Worm (Caenorhabditis elegans) whole organism, young adult: ENCODE results near the gene F07C4.10.

Source experiments
- B0336.3 ChIP-seq: fragments of 200-800 bp; sonication (Bioruptor generic); IDR thresholded peaks from 2 replicates; pipeline ENCODE4 v1.3.6; 2022; ENCODE audit warnings: missing genetic modification characterization, missing compliant biosample characterization
- F10E7.11 ChIP-seq: sonication (generic microtip); optimal IDR thresholded peaks from 2 replicates; lab custom pipeline; 2017; ENCODE audit warnings: mild to moderate bottlenecking, missing genetic modification characterization, moderate library complexity, missing compliant biosample characterization
- F22D6.2 ChIP-seq: sonication (generic microtip); optimal IDR thresholded peaks from 2 replicates; lab custom pipeline; 2016; ENCODE audit warnings: mild to moderate bottlenecking, missing genetic modification characterization, missing compliant biosample characterization
- F23B12.7 ChIP-seq: sonication (generic microtip); optimal IDR thresholded peaks from 2 replicates; lab custom pipeline; 2017; ENCODE audit warnings: missing genetic modification characterization, mild to moderate bottlenecking, missing compliant biosample characterization, antibody characterized with exemption, moderate library complexity; ENCODE audit not compliant: insufficient read depth
- F49E8.2 ChIP-seq: sonication (generic microtip); optimal IDR thresholded peaks from 3 replicates; lab custom pipeline; 2017; ENCODE audit warnings: missing genetic modification characterization, mild to moderate bottlenecking, missing compliant biosample characterization, antibody characterized with exemption, moderate library complexity; ENCODE audit not compliant: insufficient read depth
- F55B11.4 ChIP-seq: sonication (generic microtip); optimal IDR thresholded peaks from 2 replicates; lab custom pipeline; 2016; ENCODE audit warnings: missing compliant biosample characterization, missing genetic modification characterization, borderline replicate concordance; ENCODE audit not compliant: insufficient read depth
- F57C9.4 ChIP-seq: sonication (generic microtip); optimal IDR thresholded peaks from 2 replicates; lab custom pipeline; 2017; ENCODE audit warnings: mild to moderate bottlenecking, missing genetic modification characterization, missing compliant biosample characterization
- K11D2.4 ChIP-seq: fragments of 200-800 bp; sonication (Bioruptor generic); IDR thresholded peaks from 2 replicates; pipeline ENCODE4 v1.3.6; 2022; ENCODE audit warnings: missing genetic modification reagents, missing genetic modification characterization, missing compliant biosample characterization
- atf-7 ChIP-seq: sonication (generic microtip); optimal IDR thresholded peaks from 2 replicates; lab custom pipeline; 2017; ENCODE audit warnings: mild to moderate bottlenecking, missing genetic modification characterization, missing compliant biosample characterization
- attf-3 ChIP-seq: fragments of 200-800 bp; sonication (Bioruptor generic); conservative IDR thresholded peaks from 2 replicates; pipeline ENCODE4 v1.3.6; 2022; ENCODE audit warnings: missing genetic modification reagents, missing genetic modification characterization, missing compliant biosample characterization
- attf-6 ChIP-seq: fragments of 200-800 bp; sonication (Bioruptor generic); IDR thresholded peaks from 2 replicates; pipeline ENCODE4 v1.3.6; 2022; ENCODE audit warnings: missing genetic modification reagents, missing genetic modification characterization, missing compliant biosample characterization
- cebp-1 ChIP-seq, 2 experiments: fragments of 200-800 bp in 1 of 2; sonication (Bioruptor generic) in 1 of 2; sonication (generic microtip) in 1 of 2; IDR thresholded peaks in 1 of 2; optimal IDR thresholded peaks in 1 of 2; 2 replicates each; pipeline versions ENCODE4 v1.3.6 to Lab custom; 2017 to 2022; ENCODE audit warnings: missing compliant biosample characterization in 2 of 2, missing genetic modification characterization in 2 of 2, mild to moderate bottlenecking in 1 of 2, missing genetic modification reagents in 1 of 2, moderate library complexity in 1 of 2
- die-1 ChIP-seq: sonication (generic microtip); optimal IDR thresholded peaks from 2 replicates; lab custom pipeline; 2016; ENCODE audit warnings: missing genotype, mild to moderate bottlenecking, missing genetic modification characterization, missing compliant biosample characterization
- efl-1 ChIP-seq: fragments of 150-350 bp; optimal IDR thresholded peaks from 2 replicates; lab custom pipeline; 2014; ENCODE audit warnings: missing biosample characterization, missing genetic modification reagents, missing genetic modification characterization
- egl-44 ChIP-seq: fragments of 200-800 bp; sonication (Bioruptor generic); IDR thresholded peaks from 2 replicates; pipeline ENCODE4 v1.3.6; 2022; ENCODE audit warnings: missing genetic modification reagents, missing genetic modification characterization, missing compliant biosample characterization
- ekl-4 ChIP-seq: fragments of 200-800 bp; sonication (Bioruptor generic); IDR thresholded peaks from 2 replicates; pipeline ENCODE4 v1.3.6; 2022; ENCODE audit warnings: missing genetic modification reagents, missing genetic modification characterization, missing compliant biosample characterization
- ets-4 ChIP-seq: fragments of 200-800 bp; sonication (Bioruptor generic); optimal IDR thresholded peaks from 2 replicates; lab custom pipeline; 2018; ENCODE audit warnings: mild to moderate bottlenecking, missing genetic modification characterization, missing compliant biosample characterization
- hlh-12 ChIP-seq: sonication (generic microtip); optimal IDR thresholded peaks from 2 replicates; lab custom pipeline; 2016; ENCODE audit warnings: missing genetic modification characterization, missing compliant biosample characterization
- lin-26 ChIP-seq: fragments of 200-800 bp; sonication (Bioruptor generic); IDR thresholded peaks from 2 replicates; pipeline ENCODE4 v1.3.6; 2022; ENCODE audit warnings: missing genetic modification reagents, missing genetic modification characterization, missing compliant biosample characterization
- lsy-27 ChIP-seq: sonication (generic microtip); optimal IDR thresholded peaks from 2 replicates; lab custom pipeline; 2017; ENCODE audit warnings: missing genetic modification characterization, mild to moderate bottlenecking, missing compliant biosample characterization, antibody characterized with exemption, missing genotype, borderline replicate concordance; ENCODE audit not compliant: insufficient read depth
- madf-8 ChIP-seq: fragments of 200-800 bp; sonication (Bioruptor generic); conservative IDR thresholded peaks from 2 replicates; pipeline ENCODE4 v1.3.6; 2022; ENCODE audit warnings: missing genetic modification reagents, missing genetic modification characterization, missing compliant biosample characterization
- nfyb-1 ChIP-seq: fragments of 200-800 bp; sonication (Bioruptor generic); IDR thresholded peaks from 2 replicates; pipeline ENCODE4 v1.3.6; 2022; ENCODE audit warnings: missing genetic modification reagents, missing genetic modification characterization, missing compliant biosample characterization
- nhr-120 ChIP-seq: fragments of 200-800 bp; sonication (Bioruptor generic); IDR thresholded peaks from 2 replicates; pipeline ENCODE4 v1.3.6; 2022; ENCODE audit warnings: missing genetic modification characterization, missing compliant biosample characterization
- repo-1 ChIP-seq: sonication (generic microtip); optimal IDR thresholded peaks from 2 replicates; lab custom pipeline; 2017; ENCODE audit warnings: mild to moderate bottlenecking, missing genetic modification characterization, missing compliant biosample characterization
- rpc-1 ChIP-seq, 2 experiments: fragments of 150-350 bp in 1 of 2; sonication (generic microtip) in 1 of 2; optimal IDR thresholded peaks; 2 replicates each; lab custom pipeline; 2014 to 2018; ENCODE audit warnings: missing biosample characterization in 1 of 2, missing genetic modification characterization in 1 of 2, missing genetic modification reagents in 1 of 2, missing genotype in 1 of 2
- sea-2 ChIP-seq: fragments of 200-800 bp; sonication (Bioruptor generic); IDR thresholded peaks from 2 replicates; pipeline ENCODE4 v1.3.6; 2022; ENCODE audit warnings: missing genetic modification characterization, missing compliant biosample characterization
- snpc-4 ChIP-seq, 5 experiments: fragments of 150-350 bp in 1 of 5; sonication (generic microtip) in 4 of 5; optimal IDR thresholded peaks; 2 replicates each; lab custom pipeline; 2014 to 2018; ENCODE audit warnings: missing genetic modification characterization in 5 of 5, missing biosample characterization in 3 of 5, antibody characterized with exemption in 2 of 5, mild to moderate bottlenecking in 2 of 5, missing compliant biosample characterization in 2 of 5, missing genotype in 2 of 5, moderate library complexity in 2 of 5, missing genetic modification reagents in 1 of 5
- somi-1 ChIP-seq: fragments of 200-800 bp; sonication (Bioruptor generic); optimal IDR thresholded peaks from 2 replicates; lab custom pipeline; 2018; ENCODE audit warnings: mild to moderate bottlenecking, missing genetic modification characterization, missing compliant biosample characterization
- sptf-2 ChIP-seq: fragments of 200-800 bp; sonication (Bioruptor generic); optimal IDR thresholded peaks from 2 replicates; lab custom pipeline; 2018; ENCODE audit warnings: mild to moderate bottlenecking, missing genetic modification characterization, missing compliant biosample characterization
- zfh-2 ChIP-seq: fragments of 200-800 bp; sonication (Bioruptor generic); conservative IDR thresholded peaks from 2 replicates; pipeline ENCODE4 v1.3.6; 2022; ENCODE audit warnings: missing genetic modification reagents, missing genetic modification characterization, missing compliant biosample characterization
- ztf-18 ChIP-seq: sonication (generic microtip); optimal IDR thresholded peaks from 2 replicates; lab custom pipeline; 2016; ENCODE audit warnings: missing genotype, mild to moderate bottlenecking, missing genetic modification characterization, missing compliant biosample characterization
- ztf-22 ChIP-seq: fragments of 200-800 bp; sonication (Bioruptor generic); optimal IDR thresholded peaks from 2 replicates; lab custom pipeline; 2018; ENCODE audit warnings: mild to moderate bottlenecking, missing genetic modification characterization, moderate library complexity, missing compliant biosample characterization
- ztf-26 ChIP-seq: sonication (generic microtip); optimal IDR thresholded peaks from 2 replicates; lab custom pipeline; 2017; ENCODE audit warnings: missing genetic modification characterization, missing compliant biosample characterization
- ztf-3 ChIP-seq: fragments of 200-800 bp; sonication (Bioruptor generic); optimal IDR thresholded peaks from 2 replicates; lab custom pipeline; 2018; ENCODE audit warnings: mild to moderate bottlenecking, missing genetic modification characterization, missing compliant biosample characterization
- ztf-6 ChIP-seq: fragments of 200-800 bp; sonication (Bioruptor generic); IDR thresholded peaks from 2 replicates; pipeline ENCODE4 v1.3.6; 2022; ENCODE audit warnings: missing genetic modification reagents, missing genetic modification characterization, missing compliant biosample characterization

F07C4.10 gene

ce11 chrV:7653567-7653966 is 13.9 kb upstream of the F07C4.10 start, which contains the start of gene srh-200:
Gene srh-200, minus strand, starts transcription at chrV:7653667.
- no peak for TF ChIP-seq repo-1 (tag; lab: Kevin White, UChicago)
- TF ChIP-seq nfyb-1 (GFP tag; lab: Robert Waterston, UW): no peak
- no peak for TF ChIP-seq cebp-1 (GFP tag; IDR thresholded peaks at IDR 0.05; lab: Robert Waterston, UW)
- no peak for TF ChIP-seq cebp-1 (tag; optimal IDR thresholded peaks at IDR 0.05; lab: Kevin White, UChicago)
- no peak for TF ChIP-seq K11D2.4 (GFP tag; lab: Robert Waterston, UW)
- no peak for TF ChIP-seq efl-1
- no peak for TF ChIP-seq zfh-2 (GFP tag; lab: Robert Waterston, UW)
- TF ChIP-seq somi-1 (GFP tag; lab: Kevin White, UChicago): no peak
- TF ChIP-seq sea-2: no peak
- TF ChIP-seq ztf-3 (GFP tag; lab: Kevin White, UChicago): no peak
- no peak for TF ChIP-seq F23B12.7 (tag; lab: Kevin White, UChicago)
- TF ChIP-seq die-1 (tag; lab: Kevin White, UChicago): no peak
- TF ChIP-seq attf-6: no peak
- TF ChIP-seq lsy-27 (tag; lab: Kevin White, UChicago): no peak
- TF ChIP-seq F49E8.2 (tag; lab: Kevin White, UChicago): no peak
- no peak for TF ChIP-seq B0336.3 (GFP tag; lab: Robert Waterston, UW)
- no peak for TF ChIP-seq nhr-120 (GFP tag; lab: Robert Waterston, UW)

DNA sequence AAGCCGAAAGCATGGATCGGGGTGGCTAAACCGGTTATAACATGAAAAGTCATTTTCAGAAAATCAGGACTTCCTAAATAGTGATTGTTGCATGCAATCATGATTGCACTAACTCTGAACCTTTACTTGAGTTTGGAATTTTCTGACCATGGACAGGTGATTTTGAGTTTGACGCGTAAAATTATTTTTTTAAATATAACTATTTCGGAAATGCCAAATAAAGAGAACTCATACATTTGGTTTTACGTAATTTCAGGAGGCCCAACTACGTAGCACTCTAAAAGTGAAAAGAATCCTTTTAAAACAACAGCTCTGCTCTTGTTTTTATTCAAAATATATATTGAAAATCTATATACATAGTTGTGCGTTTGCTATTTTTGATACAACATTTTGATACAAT is 12.1 kb upstream of the F07C4.10 start, which contains the start of gene srh-234:
TSS of gene srh-234 (minus strand) at position 101 of the 400 bp plus-strand sequence.
- TF ChIP-seq ztf-18 (no peak), F57C9.4 (tag; lab: Kevin White, UChicago) (no peak), F55B11.4 (tag; lab: Kevin White, UChicago) (no peak), egl-44 (GFP tag; lab: Robert Waterston, UW) (no peak), madf-8 (no peak), ztf-6 (GFP tag; lab: Robert Waterston, UW) (no peak), lin-26 (GFP tag; lab: Robert Waterston, UW) (no peak), atf-7 (tag; lab: Kevin White, UChicago) (no peak), sptf-2 (GFP tag; lab: Kevin White, UChicago) (no peak), ztf-26 (tag; lab: Kevin White, UChicago) (no peak), F10E7.11 (tag; lab: Kevin White, UChicago) (no peak), ztf-22 (GFP tag; lab: Kevin White, UChicago) (no peak), cebp-1 (GFP tag; IDR thresholded peaks at IDR 0.05; lab: Robert Waterston, UW) (no peak), cebp-1 (tag; optimal IDR thresholded peaks at IDR 0.05; lab: Kevin White, UChicago) (no peak), snpc-4 (GFP tag; optimal IDR thresholded peaks at IDR 0.05; lab: Kevin White, UChicago) (no peak), snpc-4 (tag; optimal IDR thresholded peaks at IDR 0.05; lab: Kevin White, UChicago) (no peak), attf-3 (GFP tag; lab: Robert Waterston, UW) (no peak), ekl-4 (GFP tag; lab: Robert Waterston, UW) (no peak)
- TF ChIP-seq, all 124 proteins: peak for 0

DNA sequence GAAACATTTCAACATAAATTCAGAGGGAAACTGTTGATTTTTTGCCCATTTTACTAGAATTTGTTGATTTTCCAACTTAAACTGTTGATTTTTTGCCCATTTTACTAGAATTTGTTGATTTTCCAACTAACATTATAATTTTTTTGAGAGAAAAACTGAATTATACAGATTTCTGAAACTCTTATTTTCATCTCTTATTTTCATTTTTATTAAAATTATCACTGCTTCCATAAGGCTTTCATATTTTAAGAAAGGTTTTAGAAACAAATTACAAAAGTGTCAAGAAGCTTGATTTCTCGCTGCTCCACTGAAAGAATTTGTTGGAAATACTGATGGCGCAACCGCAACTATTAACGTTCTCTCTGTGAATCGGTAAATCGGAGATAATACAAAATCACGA is 10.3 kb upstream of the F07C4.10 start:
- TF ChIP-seq ztf-22 (GFP tag; lab: Kevin White, UChicago) (no peak), hlh-12 (no peak)

DNA sequence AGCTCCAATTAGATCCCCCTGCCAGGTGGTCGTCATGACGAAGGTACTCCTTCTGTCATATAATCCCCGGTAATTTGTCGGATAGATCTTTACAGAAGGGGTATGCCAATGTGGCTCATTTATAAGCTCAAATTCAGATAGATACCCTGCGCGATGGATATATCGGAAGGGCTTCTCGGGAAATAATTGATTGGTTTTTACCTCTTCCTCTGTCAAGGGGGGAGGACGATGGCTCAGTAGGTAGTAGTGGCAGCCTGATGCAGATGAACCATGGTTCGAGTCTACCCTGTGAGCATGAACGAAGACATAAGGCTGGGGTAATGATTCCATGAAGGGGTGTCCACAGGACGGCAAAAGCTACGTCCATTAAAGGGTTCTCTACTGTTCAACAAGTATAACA is 7.5 kb upstream of the F07C4.10 start:
- TF ChIP-seq rpc-1 (optimal IDR thresholded peaks at IDR 0.05; lab: Kevin White, UChicago) (no peak), rpc-1 (tag; optimal IDR thresholded peaks at IDR 0.05; lab: Kevin White, UChicago) (peak; percentile 8), F22D6.2 (tag; lab: Kevin White, UChicago) (no peak), ets-4 (GFP tag; lab: Kevin White, UChicago) (no peak)
